Worm (Caenorhabditis elegans) whole organism, midembryonic: ENCODE measurements around the gene dos-3.

ENCODE experiments used
- T22C8.4 ChIP-seq: fragments of 200-800 bp; sonication (Bioruptor generic); IDR thresholded peaks from 2 replicates; pipeline ENCODE4 v1.3.6; 2022; ENCODE audit warnings: missing genetic modification characterization, missing compliant biosample characterization
- cog-1 ChIP-seq: sonication (generic microtip); optimal IDR thresholded peaks from 2 replicates; lab custom pipeline; 2016; ENCODE audit warnings: missing genetic modification characterization, missing compliant biosample characterization
- flt-1 ChIP-seq: fragments of 200-800 bp; sonication (Bioruptor generic); IDR thresholded peaks from 2 replicates; pipeline ENCODE4 v1.3.6; 2022; ENCODE audit warnings: missing genetic modification characterization, missing compliant biosample characterization
- klf-2 ChIP-seq: fragments of 200-800 bp; sonication (Bioruptor generic); conservative IDR thresholded peaks from 2 replicates; pipeline ENCODE4 v1.3.6; 2022; ENCODE audit warnings: missing genetic modification reagents, missing genetic modification characterization, missing compliant biosample characterization
- med-1 ChIP-seq: sonication (generic microtip); optimal IDR thresholded peaks from 2 replicates; lab custom pipeline; 2017; ENCODE audit warnings: missing genetic modification characterization, mild to moderate bottlenecking, missing compliant biosample characterization, antibody characterized with exemption, missing genetic modification reagents; ENCODE audit not compliant: insufficient read depth
- ref-1 ChIP-seq: fragments of 200-800 bp; sonication (Bioruptor generic); conservative IDR thresholded peaks from 2 replicates; pipeline ENCODE4 v1.3.6; 2022; ENCODE audit warnings: missing genetic modification reagents, missing genetic modification characterization, missing compliant biosample characterization
- tab-1 ChIP-seq: fragments of 200-800 bp; sonication (Bioruptor generic); IDR thresholded peaks from 2 replicates; pipeline ENCODE4 v1.3.6; 2022; ENCODE audit warnings: missing genetic modification characterization, missing compliant biosample characterization
- ztf-23 ChIP-seq: fragments of 200-800 bp; sonication (Bioruptor generic); IDR thresholded peaks from 2 replicates; pipeline ENCODE4 v1.3.6; 2022; ENCODE audit warnings: missing genetic modification reagents, missing genetic modification characterization, missing compliant biosample characterization
- ztf-29 ChIP-seq: fragments of 200-800 bp; sonication (Bioruptor generic); IDR thresholded peaks from 2 replicates; pipeline ENCODE4 v1.3.6; 2022; ENCODE audit warnings: missing genetic modification reagents, missing genetic modification characterization, missing compliant biosample characterization

Gene dos-3

DNA sequence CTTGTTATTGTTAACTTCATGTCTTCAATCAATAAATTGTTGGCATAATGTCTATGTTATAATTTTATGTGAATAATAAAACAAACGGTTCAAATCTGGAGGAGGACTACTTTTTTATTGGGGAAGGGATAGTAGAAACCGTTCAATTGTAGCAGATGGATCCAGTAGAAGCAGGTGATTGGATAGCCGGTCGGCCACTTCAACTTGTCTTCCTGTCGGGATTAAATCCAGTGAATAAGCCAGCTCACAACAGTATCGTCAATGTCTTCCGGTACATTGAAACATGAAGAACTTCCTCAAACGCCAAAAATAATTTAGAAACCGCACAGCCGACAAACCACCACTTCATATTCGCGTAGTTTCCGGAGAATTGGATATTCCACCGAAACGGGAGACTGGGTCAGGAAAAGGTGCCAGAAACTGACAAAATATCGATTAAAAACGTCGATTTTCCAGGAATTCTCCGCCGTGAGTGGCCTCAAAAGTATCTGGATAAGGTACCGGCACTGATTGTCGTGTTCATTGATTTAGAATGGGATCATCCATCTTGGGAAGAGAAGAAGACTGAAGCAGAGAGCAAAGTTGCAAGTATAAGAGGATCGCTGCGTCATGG, 44.3 kb downstream of the dos-3 start, which contains the start of gene trpp-11:
TSS of gene trpp-11 (plus strand) at position 153 of the 613 bp plus-strand sequence.
- TF ChIP-seq ztf-23 (no peak), med-1 (GFP tag; lab: Kevin White, UChicago) (no peak), ref-1 (GFP tag; lab: Robert Waterston, UW) (no peak), klf-2 (no peak), T22C8.4 (GFP tag; lab: Robert Waterston, UW) (no peak), tab-1 (GFP tag; lab: Robert Waterston, UW) (no peak), flt-1 (GFP tag; lab: Robert Waterston, UW) (no peak), cog-1 (tag; lab: Kevin White, UChicago) (no peak), ztf-29 (GFP tag; lab: Robert Waterston, UW) (no peak)

DNA sequence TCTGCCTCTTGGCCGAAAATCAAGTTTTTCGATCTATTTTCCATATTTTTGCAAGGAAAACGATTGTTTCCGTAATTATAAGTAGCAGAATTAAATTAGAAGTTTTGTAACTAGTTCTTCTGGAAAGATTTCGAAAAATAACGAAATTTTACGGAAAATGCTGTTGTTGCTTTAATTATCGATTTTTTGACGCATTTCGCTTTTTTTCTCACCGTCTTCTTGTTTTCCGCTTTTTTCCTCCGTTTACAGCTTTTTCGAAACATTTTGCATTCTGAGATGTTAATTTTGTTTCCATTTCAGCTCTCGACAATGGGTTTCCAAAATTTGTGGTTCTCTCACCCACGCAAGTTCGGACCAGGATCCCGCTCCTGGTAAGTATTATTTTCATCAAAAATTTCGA, 45.4 kb downstream of the dos-3 start, which contains the start of gene rps-29:
TSS of gene rps-29 (plus strand) at position 301 of the 400 bp plus-strand sequence.
- TF ChIP-seq med-1 (GFP tag; lab: Kevin White, UChicago) (no peak), ztf-29 (GFP tag; lab: Robert Waterston, UW) (no peak), T22C8.4 (GFP tag; lab: Robert Waterston, UW) (peak; percentile 71), flt-1 (GFP tag; lab: Robert Waterston, UW) (no peak)

DNA sequence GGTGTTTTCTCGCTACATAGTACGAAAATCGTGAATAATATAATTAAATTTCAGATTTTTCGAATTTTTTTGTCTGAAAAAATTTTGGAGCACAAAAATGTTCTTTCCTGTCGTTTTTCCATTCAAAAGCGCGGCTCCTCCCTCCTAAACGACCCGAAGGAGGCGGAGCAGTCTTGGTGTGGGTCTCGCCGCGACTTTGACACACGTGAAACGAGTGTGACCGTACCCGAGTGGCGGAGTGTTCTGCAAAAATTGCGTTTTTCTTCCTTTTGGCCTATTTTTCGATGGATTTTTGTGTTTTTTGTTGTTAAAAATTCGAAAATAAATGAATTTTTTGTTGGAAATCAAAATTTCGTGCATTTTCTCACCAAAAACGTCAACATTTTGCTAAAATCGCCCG, 45.8 kb downstream of the dos-3 start, which contains the start of gene snt-2:
TSS of gene snt-2 (minus strand) at position 139 of the 400 bp plus-strand sequence.
- TF ChIP-seq flt-1 (GFP tag; lab: Robert Waterston, UW) (0 out of 2 replicates have a peak, but pooled peaks have one; percentile 41), klf-2 (no peak), med-1 (GFP tag; lab: Kevin White, UChicago) (no peak), ztf-29 (GFP tag; lab: Robert Waterston, UW) (no peak)

DNA sequence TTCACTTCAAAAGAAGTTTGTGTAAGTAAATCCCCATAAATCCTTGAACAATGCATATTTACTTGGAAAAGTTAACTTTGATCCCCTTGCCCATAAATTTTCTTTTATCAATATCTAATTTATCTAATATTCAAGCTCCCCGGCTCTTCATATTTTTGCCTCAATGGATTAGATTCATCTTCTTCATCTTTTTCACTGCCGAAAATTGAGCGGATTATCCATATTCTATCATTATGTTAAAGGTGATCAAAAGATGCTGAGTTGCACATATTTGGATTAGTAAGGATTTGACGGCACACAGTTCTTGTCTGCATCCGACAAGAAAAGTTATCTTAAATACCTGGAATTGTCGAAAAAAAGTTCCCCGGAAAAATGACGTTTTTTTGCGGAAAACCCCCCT, 48.8 kb downstream of the dos-3 start:
- TF ChIP-seq T22C8.4 (GFP tag; lab: Robert Waterston, UW): no peak
- TF ChIP-seq klf-2: no peak
- no peak for TF ChIP-seq ztf-29 (GFP tag; lab: Robert Waterston, UW)

DNA sequence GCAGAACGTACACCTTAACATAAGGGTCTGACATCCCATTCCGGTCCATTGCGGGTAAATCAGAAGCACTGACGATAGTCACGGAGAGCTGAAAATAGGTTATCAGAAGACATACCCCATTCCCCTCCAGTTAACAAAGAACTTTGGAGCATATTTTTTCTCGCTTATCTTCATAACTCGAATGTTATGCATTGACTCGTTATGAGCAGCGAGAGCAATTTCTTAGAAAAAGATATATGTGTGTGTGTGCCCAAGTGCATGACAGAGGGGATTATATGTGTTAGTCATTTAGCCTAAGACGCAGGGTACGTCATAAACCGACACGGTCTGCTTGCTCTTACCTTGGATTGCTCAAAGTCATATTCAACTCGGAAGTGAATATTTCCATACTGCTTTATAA, 49.8 kb downstream of the dos-3 start:
- TF ChIP-seq ref-1 (GFP tag; lab: Robert Waterston, UW) (no peak), ztf-29 (GFP tag; lab: Robert Waterston, UW) (no peak), flt-1 (GFP tag; lab: Robert Waterston, UW) (no peak), med-1 (GFP tag; lab: Kevin White, UChicago) (no peak), tab-1 (GFP tag; lab: Robert Waterston, UW) (no peak), cog-1 (tag; lab: Kevin White, UChicago) (no peak), klf-2 (no peak), ztf-23 (no peak), T22C8.4 (GFP tag; lab: Robert Waterston, UW) (no peak)
